Worm (Caenorhabditis elegans) whole organism, young adult: ENCODE data around the gene chc-1.

ENCODE experiments used
- B0035.1 ChIP-seq: sonication (generic microtip); optimal IDR thresholded peaks from 2 replicates; lab custom pipeline; 2016; ENCODE audit warnings: missing genetic modification characterization, mild to moderate bottlenecking, missing compliant biosample characterization, missing genotype, missing genetic modification reagents
- F10E7.11 ChIP-seq: sonication (generic microtip); optimal IDR thresholded peaks from 2 replicates; lab custom pipeline; 2017; ENCODE audit warnings: mild to moderate bottlenecking, missing genetic modification characterization, moderate library complexity, missing compliant biosample characterization
- F22D6.2 ChIP-seq: sonication (generic microtip); optimal IDR thresholded peaks from 2 replicates; lab custom pipeline; 2016; ENCODE audit warnings: mild to moderate bottlenecking, missing genetic modification characterization, missing compliant biosample characterization
- F23B12.7 ChIP-seq: sonication (generic microtip); optimal IDR thresholded peaks from 2 replicates; lab custom pipeline; 2017; ENCODE audit warnings: missing genetic modification characterization, mild to moderate bottlenecking, missing compliant biosample characterization, antibody characterized with exemption, moderate library complexity; ENCODE audit not compliant: insufficient read depth
- F49E8.2 ChIP-seq: sonication (generic microtip); optimal IDR thresholded peaks from 3 replicates; lab custom pipeline; 2017; ENCODE audit warnings: missing genetic modification characterization, mild to moderate bottlenecking, missing compliant biosample characterization, antibody characterized with exemption, moderate library complexity; ENCODE audit not compliant: insufficient read depth
- Y53F4B.3 ChIP-seq: fragments of 200-800 bp; sonication (Bioruptor generic); IDR thresholded peaks from 2 replicates; pipeline ENCODE4 v1.3.6; 2022; ENCODE audit warnings: missing genetic modification reagents, missing genetic modification characterization, missing compliant biosample characterization
- ZK185.1 ChIP-seq: sonication (generic microtip); optimal IDR thresholded peaks from 2 replicates; lab custom pipeline; 2016; ENCODE audit warnings: mild to moderate bottlenecking, missing genetic modification characterization, missing compliant biosample characterization; ENCODE audit not compliant: poor library complexity, severe bottlenecking
- atf-7 ChIP-seq: sonication (generic microtip); optimal IDR thresholded peaks from 2 replicates; lab custom pipeline; 2017; ENCODE audit warnings: mild to moderate bottlenecking, missing genetic modification characterization, missing compliant biosample characterization
- athp-1 ChIP-seq: sonication (generic microtip); optimal IDR thresholded peaks from 2 replicates; lab custom pipeline; 2017; ENCODE audit warnings: mild to moderate bottlenecking, missing genetic modification characterization, missing compliant biosample characterization
- attf-5 ChIP-seq: fragments of 200-800 bp; sonication (Bioruptor generic); optimal IDR thresholded peaks from 2 replicates; lab custom pipeline; 2018; ENCODE audit warnings: mild to moderate bottlenecking, missing genetic modification characterization, missing compliant biosample characterization
- attf-6 ChIP-seq: fragments of 200-800 bp; sonication (Bioruptor generic); IDR thresholded peaks from 2 replicates; pipeline ENCODE4 v1.3.6; 2022; ENCODE audit warnings: missing genetic modification reagents, missing genetic modification characterization, missing compliant biosample characterization
- bed-2 ChIP-seq: fragments of 200-800 bp; sonication (Bioruptor generic); IDR thresholded peaks from 2 replicates; pipeline ENCODE4 v1.3.6; 2022; ENCODE audit warnings: missing genetic modification reagents, missing genetic modification characterization, missing compliant biosample characterization
- cebp-1 ChIP-seq, 2 experiments: fragments of 200-800 bp in 1 of 2; sonication (Bioruptor generic) in 1 of 2; sonication (generic microtip) in 1 of 2; IDR thresholded peaks in 1 of 2; optimal IDR thresholded peaks in 1 of 2; 2 replicates each; pipeline versions ENCODE4 v1.3.6 to Lab custom; 2017 to 2022; ENCODE audit warnings: missing compliant biosample characterization in 2 of 2, missing genetic modification characterization in 2 of 2, mild to moderate bottlenecking in 1 of 2, missing genetic modification reagents in 1 of 2, moderate library complexity in 1 of 2
- ceh-100 ChIP-seq: fragments of 200-800 bp; sonication (Bioruptor generic); IDR thresholded peaks from 2 replicates; pipeline ENCODE4 v1.3.6; 2022; ENCODE audit warnings: missing genetic modification reagents, missing genetic modification characterization, missing compliant biosample characterization
- ceh-79 ChIP-seq: sonication (generic microtip); optimal IDR thresholded peaks from 2 replicates; lab custom pipeline; 2017; ENCODE audit warnings: mild to moderate bottlenecking, missing genetic modification characterization, missing compliant biosample characterization
- chd-7 ChIP-seq: sonication (generic microtip); optimal IDR thresholded peaks from 2 replicates; lab custom pipeline; 2016; ENCODE audit warnings: mild to moderate bottlenecking, missing genetic modification characterization, moderate library complexity, missing compliant biosample characterization
- die-1 ChIP-seq: sonication (generic microtip); optimal IDR thresholded peaks from 2 replicates; lab custom pipeline; 2016; ENCODE audit warnings: missing genotype, mild to moderate bottlenecking, missing genetic modification characterization, missing compliant biosample characterization
- efl-1 ChIP-seq: fragments of 150-350 bp; optimal IDR thresholded peaks from 2 replicates; lab custom pipeline; 2014; ENCODE audit warnings: missing biosample characterization, missing genetic modification reagents, missing genetic modification characterization
- gei-17 ChIP-seq: fragments of 200-800 bp; sonication (Bioruptor generic); optimal IDR thresholded peaks from 2 replicates; lab custom pipeline; 2018; ENCODE audit warnings: mild to moderate bottlenecking, missing genetic modification characterization, missing compliant biosample characterization
- hmg-1.2 ChIP-seq: fragments of 200-800 bp; sonication (Bioruptor generic); IDR thresholded peaks from 2 replicates; pipeline ENCODE4 v1.3.6; 2022; ENCODE audit warnings: missing genetic modification reagents, missing genetic modification characterization, missing compliant biosample characterization
- let-607 ChIP-seq, 2 experiments: fragments of 200-800 bp in 1 of 2; sonication (Bioruptor generic) in 1 of 2; sonication (generic microtip) in 1 of 2; optimal IDR thresholded peaks; 2 replicates each; lab custom pipeline; 2016 to 2018; ENCODE audit warnings: mild to moderate bottlenecking in 2 of 2, missing compliant biosample characterization in 2 of 2, missing genetic modification characterization in 2 of 2, moderate library complexity in 2 of 2, missing genotype in 1 of 2
- lin-40 ChIP-seq: sonication (generic microtip); optimal IDR thresholded peaks from 2 replicates; lab custom pipeline; 2016; ENCODE audit warnings: missing genetic modification characterization, mild to moderate bottlenecking, missing compliant biosample characterization, missing genotype, missing genetic modification reagents
- lin-54 ChIP-seq: fragments of 200-800 bp; sonication (Bioruptor generic); optimal IDR thresholded peaks from 2 replicates; lab custom pipeline; 2018; ENCODE audit warnings: mild to moderate bottlenecking, missing genetic modification characterization, missing compliant biosample characterization
- lsl-1 ChIP-seq: fragments of 200-800 bp; sonication (Bioruptor generic); optimal IDR thresholded peaks from 2 replicates; lab custom pipeline; 2018; ENCODE audit warnings: mild to moderate bottlenecking, missing genetic modification characterization, moderate library complexity, missing compliant biosample characterization
- madf-10 ChIP-seq: sonication (generic microtip); optimal IDR thresholded peaks from 2 replicates; lab custom pipeline; 2016; ENCODE audit warnings: mild to moderate bottlenecking, missing genetic modification characterization, missing compliant biosample characterization
- madf-6 ChIP-seq: fragments of 200-800 bp; sonication (Bioruptor generic); IDR thresholded peaks from 2 replicates; pipeline ENCODE4 v1.3.6; 2022; ENCODE audit warnings: missing genetic modification reagents, missing genetic modification characterization, missing compliant biosample characterization
- nhr-179 ChIP-seq: sonication (generic microtip); optimal IDR thresholded peaks from 2 replicates; lab custom pipeline; 2016; ENCODE audit warnings: mild to moderate bottlenecking, missing genetic modification characterization, missing compliant biosample characterization
- nhr-80 ChIP-seq: sonication (generic microtip); optimal IDR thresholded peaks from 2 replicates; lab custom pipeline; 2016; ENCODE audit warnings: missing genetic modification characterization, missing compliant biosample characterization
- nhr-90 ChIP-seq: sonication (generic microtip); optimal IDR thresholded peaks from 2 replicates; lab custom pipeline; 2016; ENCODE audit warnings: missing genotype, mild to moderate bottlenecking, missing genetic modification characterization, missing compliant biosample characterization
- repo-1 ChIP-seq: sonication (generic microtip); optimal IDR thresholded peaks from 2 replicates; lab custom pipeline; 2017; ENCODE audit warnings: mild to moderate bottlenecking, missing genetic modification characterization, missing compliant biosample characterization
- snpc-3.4 ChIP-seq: sonication (generic microtip); optimal IDR thresholded peaks from 2 replicates; lab custom pipeline; 2017; ENCODE audit warnings: missing genetic modification characterization, mild to moderate bottlenecking, missing compliant biosample characterization, antibody characterized with exemption, moderate library complexity, missing genotype, missing genetic modification reagents
- snpc-4 ChIP-seq, 5 experiments: fragments of 150-350 bp in 1 of 5; sonication (generic microtip) in 4 of 5; optimal IDR thresholded peaks; 2 replicates each; lab custom pipeline; 2014 to 2018; ENCODE audit warnings: missing genetic modification characterization in 5 of 5, missing biosample characterization in 3 of 5, antibody characterized with exemption in 2 of 5, mild to moderate bottlenecking in 2 of 5, missing compliant biosample characterization in 2 of 5, missing genotype in 2 of 5, moderate library complexity in 2 of 5, missing genetic modification reagents in 1 of 5
- tbp1 ChIP-seq: fragments of 200-800 bp; sonication (Bioruptor generic); optimal IDR thresholded peaks from 2 replicates; lab custom pipeline; 2018; ENCODE audit warnings: mild to moderate bottlenecking, missing genetic modification characterization, missing compliant biosample characterization
- tlf-1 ChIP-seq: fragments of 200-800 bp; sonication (Bioruptor generic); optimal IDR thresholded peaks from 2 replicates; lab custom pipeline; 2018; ENCODE audit warnings: mild to moderate bottlenecking, missing genetic modification characterization, missing compliant biosample characterization
- unc-62 ChIP-seq: fragments of 150-350 bp; optimal IDR thresholded peaks from 2 replicates; lab custom pipeline; 2014; ENCODE audit warnings: missing biosample characterization, missing genetic modification reagents, missing genetic modification characterization
- ztf-18 ChIP-seq: sonication (generic microtip); optimal IDR thresholded peaks from 2 replicates; lab custom pipeline; 2016; ENCODE audit warnings: missing genotype, mild to moderate bottlenecking, missing genetic modification characterization, missing compliant biosample characterization
- ztf-22 ChIP-seq: fragments of 200-800 bp; sonication (Bioruptor generic); optimal IDR thresholded peaks from 2 replicates; lab custom pipeline; 2018; ENCODE audit warnings: mild to moderate bottlenecking, missing genetic modification characterization, moderate library complexity, missing compliant biosample characterization
- ztf-26 ChIP-seq: sonication (generic microtip); optimal IDR thresholded peaks from 2 replicates; lab custom pipeline; 2017; ENCODE audit warnings: missing genetic modification characterization, missing compliant biosample characterization
- ztf-28 ChIP-seq: fragments of 200-800 bp; sonication (Bioruptor generic); IDR thresholded peaks from 2 replicates; pipeline ENCODE4 v1.3.6; 2022; ENCODE audit warnings: missing genetic modification reagents, missing genetic modification characterization, missing compliant biosample characterization

Gene chc-1

DNA sequence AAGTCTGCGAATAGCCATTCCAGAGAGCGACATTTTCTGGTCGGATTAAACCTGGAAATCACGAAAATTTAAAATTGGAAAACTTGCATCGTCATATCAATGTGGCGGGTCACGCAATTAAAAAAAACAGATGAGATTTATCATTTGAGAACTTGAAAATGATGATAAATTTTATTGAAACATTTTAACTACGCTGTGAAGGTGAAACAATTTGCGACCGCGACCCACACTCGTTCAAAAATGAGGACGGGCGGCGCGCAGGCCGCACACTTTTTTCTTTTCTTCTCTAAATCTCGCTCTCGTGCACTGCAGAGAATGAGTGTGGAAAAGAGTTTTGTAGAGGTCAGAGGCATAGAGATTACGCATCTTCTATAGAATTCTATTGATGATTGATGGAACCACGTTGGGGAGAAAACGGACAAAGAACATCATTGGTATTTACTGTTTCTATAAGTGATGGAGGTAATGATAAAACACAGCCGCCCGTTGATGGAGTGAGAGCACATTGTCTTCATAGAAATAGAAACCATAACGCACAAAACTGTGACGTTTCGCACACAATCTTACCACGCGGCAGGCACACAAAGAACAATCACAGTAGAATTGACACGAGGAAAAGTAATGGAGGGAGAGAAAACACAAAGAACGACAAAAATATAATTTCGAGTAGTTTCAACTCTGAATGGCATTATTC, 13.1 kb downstream of the chc-1 start, which contains the start of gene cts-1:
Gene cts-1, minus strand, starts transcription at position 51 of the 694 bp plus-strand sequence.
- TF ChIP-seq chd-7 (tag; lab: Kevin White, UChicago) (peak; percentile 37), unc-62 (GFP tag; lab: Kevin White, UChicago) (peak; percentile 55), madf-6 (no peak), ceh-79 (peak; percentile 19), repo-1 (tag; lab: Kevin White, UChicago) (peak; percentile 6), ZK185.1 (peak; percentile 63), let-607 (tag; optimal IDR thresholded peaks at IDR 0.05; lab: Kevin White, UChicago) (peak; percentile 63 to 91), ztf-18 (tag; lab: Kevin White, UChicago) (peak; percentile 54), tbp1 (GFP tag; lab: Kevin White, UChicago) (peak; percentile 59), bed-2 (GFP tag; lab: Robert Waterston, UW) (no peak), ztf-26 (tag; lab: Kevin White, UChicago) (peak; percentile 7), F23B12.7 (tag; lab: Kevin White, UChicago) (peak; percentile 57), F49E8.2 (tag; lab: Kevin White, UChicago) (peak; percentile 23), nhr-179 (tag; lab: Kevin White, UChicago) (no peak), tlf-1 (GFP tag; lab: Kevin White, UChicago) (peak; percentile 71), F10E7.11 (tag; lab: Kevin White, UChicago) (peak; percentile 32), F22D6.2 (tag; lab: Kevin White, UChicago) (peak; percentile 75), snpc-3.4 (tag; lab: Kevin White, UChicago) (peak; percentile 7), lin-40 (peak; percentile 73), B0035.1 (tag; lab: Kevin White, UChicago) (peak; percentile 49), lin-54 (GFP tag; lab: Kevin White, UChicago) (peak; percentile 57), madf-10 (tag; lab: Kevin White, UChicago) (peak; percentile 61), snpc-4 (GFP tag; optimal IDR thresholded peaks at IDR 0.05; lab: Kevin White, UChicago) (peak; percentile 60), snpc-4 (tag; optimal IDR thresholded peaks at IDR 0.05; lab: Kevin White, UChicago) (peak in 3 of 4 experiments; percentile 57 to 62 (median 61)), ceh-100 (GFP tag; lab: Robert Waterston, UW) (no peak), nhr-90 (tag; lab: Kevin White, UChicago) (peak; percentile 63), hmg-1.2 (GFP tag; lab: Robert Waterston, UW) (no peak), attf-6 (GFP tag; lab: Robert Waterston, UW) (no peak), cebp-1 (GFP tag; IDR thresholded peaks at IDR 0.05; lab: Robert Waterston, UW) (no peak), cebp-1 (tag; optimal IDR thresholded peaks at IDR 0.05; lab: Kevin White, UChicago) (peak; percentile 73), attf-5 (GFP tag; lab: Kevin White, UChicago) (peak; percentile 92), nhr-80 (peak; percentile 95), Y53F4B.3 (GFP tag; lab: Robert Waterston, UW) (no peak), gei-17 (GFP tag; lab: Kevin White, UChicago) (no peak), efl-1 (GFP tag; lab: Kevin White, UChicago) (peak; percentile 41), ztf-28 (no peak), athp-1 (tag; lab: Kevin White, UChicago) (peak; percentile 53), die-1 (tag; lab: Kevin White, UChicago) (peak; percentile 36), lsl-1 (GFP tag; lab: Kevin White, UChicago) (peak; percentile 39), atf-7 (tag; lab: Kevin White, UChicago) (peak; percentile 80), ztf-22 (peak; percentile 52)
